Worm (Caenorhabditis elegans): ENCODE data around the gene wrb-1.

wrb-1 gene

ce11 chrV:1155914-1156313 lies 40.0 kb upstream of the wrb-1 start, which contains the start of gene cmd-1:
Gene cmd-1, plus strand, starts transcription at chrV:1156271.
- no peak for TF ChIP-seq ama-1 (optimal IDR thresholded peaks at IDR 0.05)
- TF ChIP-seq elt-3 (tag; optimal IDR thresholded peaks at IDR 0.05) = peak in 2 of 6 experiments; percentile 13 to 69
- TF ChIP-seq blmp-1 (tag; optimal IDR thresholded peaks at IDR 0.05) = peak; percentile 75
- no peak for TF ChIP-seq unc-86 (tag; optimal IDR thresholded peaks at IDR 0.05)
- TF ChIP-seq nhr-47 (tag; optimal IDR thresholded peaks at IDR 0.05) = no peak
- no peak for TF ChIP-seq nhr-90 (tag; optimal IDR thresholded peaks at IDR 0.05; ENCODE audit: poor library complexity)
- TF ChIP-seq fkh-10 (GFP tag; optimal IDR thresholded peaks at IDR 0.05) = no peak
- TF ChIP-seq zip-4 (GFP tag; optimal IDR thresholded peaks at IDR 0.05) = no peak
- peak; percentile 59 for TF ChIP-seq nhr-85 (tag)
- no peak for TF ChIP-seq unc-30 (tag; optimal IDR thresholded peaks at IDR 0.05)
- no peak for TF ChIP-seq F16B12.6 (tag; optimal IDR thresholded peaks at IDR 0.05)
- no peak for TF ChIP-seq isw-1 (GFP tag; IDR thresholded peaks at IDR 0.05)
- TF ChIP-seq unc-62 (GFP tag; optimal IDR thresholded peaks at IDR 0.05) = no peak
- peak; percentile 2 for TF ChIP-seq mep-1 (tag; optimal IDR thresholded peaks at IDR 0.05)
- no peak for TF ChIP-seq tlp-1 (tag; optimal IDR thresholded peaks at IDR 0.05)
- peak; percentile 9 for TF ChIP-seq fos-1 (tag; optimal IDR thresholded peaks at IDR 0.05)
- TF ChIP-seq lin-35 (GFP tag; optimal IDR thresholded peaks at IDR 0.05) = peak in 1 of 2 experiments; percentile 27
- no peak for TF ChIP-seq dsc-1 (tag; optimal IDR thresholded peaks at IDR 0.05)
- TF ChIP-seq pax-3 (tag; optimal IDR thresholded peaks at IDR 0.05) = no peak
- no peak for TF ChIP-seq pqm-1 (tag; optimal IDR thresholded peaks at IDR 0.05)
- no peak for TF ChIP-seq hlh-17 (GFP tag; optimal IDR thresholded peaks at IDR 0.05; ENCODE audit: borderline replicate concordance)
- peak; percentile 21 for TF ChIP-seq ztf-4 (tag; optimal IDR thresholded peaks at IDR 0.05)
- TF ChIP-seq lin-14 (GFP tag; optimal IDR thresholded peaks at IDR 0.05) = peak; percentile 78
- TF ChIP-seq pag-3 (tag; optimal IDR thresholded peaks at IDR 0.05; ENCODE audit: borderline replicate concordance, insufficient read depth) = no peak
- TF ChIP-seq nhr-71 (tag; optimal IDR thresholded peaks at IDR 0.05) = peak; percentile 26
- TF ChIP-seq lin-39 (tag; optimal IDR thresholded peaks at IDR 0.05) = no peak
- TF ChIP-seq sox-4 (tag; optimal IDR thresholded peaks at IDR 0.05) = no peak
- TF ChIP-seq C34B4.2 (tag; optimal IDR thresholded peaks at IDR 0.05) = no peak
- no peak for TF ChIP-seq ztf-11 (tag; optimal IDR thresholded peaks at IDR 0.05)
- no peak for TF ChIP-seq ceh-8 (GFP tag; optimal IDR thresholded peaks at IDR 0.05)
- no peak for TF ChIP-seq efl-1 (optimal IDR thresholded peaks at IDR 0.05)
- no peak for TF ChIP-seq efl-1 (GFP tag; optimal IDR thresholded peaks at IDR 0.05 in 1 of 2)
- TF ChIP-seq sptf-1 (tag; optimal IDR thresholded peaks at IDR 0.05) = no peak
- peak; percentile 54 for TF ChIP-seq nhr-20 (tag; optimal IDR thresholded peaks at IDR 0.05)
- no peak for TF ChIP-seq aha-1 (tag; optimal IDR thresholded peaks at IDR 0.05)
- TF ChIP-seq efl-3 (GFP tag; optimal IDR thresholded peaks at IDR 0.05) = no peak
- TF ChIP-seq jun-1 (tag; optimal IDR thresholded peaks at IDR 0.05) = peak; percentile 10
- TF ChIP-seq snu-23 (GFP tag; optimal IDR thresholded peaks at IDR 0.05) = peak; percentile 18
- TF ChIP-seq mdl-1 (tag; optimal IDR thresholded peaks at IDR 0.05) = no peak
- no peak for TF ChIP-seq mab-9 (GFP tag; IDR thresholded peaks at IDR 0.05)
- TF ChIP-seq snpc-4 (tag; optimal IDR thresholded peaks at IDR 0.05) = no peak
- TF ChIP-seq hlh-4 (tag; optimal IDR thresholded peaks at IDR 0.05) = no peak
- TF ChIP-seq elt-2 (tag; optimal IDR thresholded peaks at IDR 0.05) = peak; percentile 5

- TF ChIP-seq alr-1 (tag; optimal IDR thresholded peaks at IDR 0.05; ENCODE audit: borderline replicate concordance) = no peak
- peak; percentile 65 for TF ChIP-seq dsc-1 (tag; optimal IDR thresholded peaks at IDR 0.05)
Measured at ce11 chrV:1156431-1156830, 39.4 kb upstream of the wrb-1 start.
